Fruit fly (Drosophila melanogaster) whole organism, wandering third instar larva: ENCODE data around the gene CG43658.

Experiments used
- Abd-B ChIP-seq: fragments of >200 bp; optimal IDR thresholded peaks from 2 replicates; lab custom pipeline; 2017; ENCODE audit warnings: missing biosample characterization, missing genetic modification characterization
- CG32264 ChIP-seq: fragments of 200-800 bp; sonication (Bioruptor generic); optimal IDR thresholded peaks from 2 replicates; lab custom pipeline; 2016; ENCODE audit warnings: missing biosample characterization, missing genetic modification characterization
- CG9705 ChIP-seq: fragments of 200-800 bp; sonication (Bioruptor generic); optimal IDR thresholded peaks from 2 replicates; lab custom pipeline; 2018; ENCODE audit warnings: missing biosample characterization, mild to moderate bottlenecking, missing genetic modification characterization
- CrebA ChIP-seq: fragments of 200-800 bp; sonication (Bioruptor generic); optimal IDR thresholded peaks from 2 replicates; lab custom pipeline; 2016; ENCODE audit warnings: missing biosample characterization, mild to moderate bottlenecking, missing genetic modification characterization, borderline replicate concordance
- Dfd ChIP-seq: fragments of >200 bp; optimal IDR thresholded peaks from 2 replicates; lab custom pipeline; 2017; ENCODE audit warnings: missing biosample characterization, missing genetic modification characterization
- Dif ChIP-seq: fragments of 200-275, 200-300 bp; sonication (Bioruptor generic); optimal IDR thresholded peaks from 2 replicates; lab custom pipeline; 2018; ENCODE audit warnings: missing biosample characterization, missing genetic modification characterization; ENCODE audit not compliant: partially characterized antibody
- GATAd ChIP-seq: sonication (Bioruptor generic); optimal IDR thresholded peaks from 2 replicates; lab custom pipeline; 2016; ENCODE audit warnings: missing biosample characterization, missing genetic modification characterization
- HLH106 ChIP-seq: fragments of 200-800 bp; optimal IDR thresholded peaks from 3 replicates; lab custom pipeline; 2019; ENCODE audit warnings: missing biosample characterization, mild to moderate bottlenecking, missing genetic modification characterization, moderate library complexity
- Hnf4 ChIP-seq: fragments of 200-800 bp; sonication (Bioruptor generic); optimal IDR thresholded peaks from 2 replicates; lab custom pipeline; 2016; ENCODE audit warnings: missing biosample characterization, mild to moderate bottlenecking, missing genetic modification characterization
- Hr78 ChIP-seq: fragments of >200 bp; optimal IDR thresholded peaks from 2 replicates; lab custom pipeline; 2017; ENCODE audit warnings: missing biosample characterization, missing genetic modification characterization
- Hr83 ChIP-seq: fragments of 200-300 bp; sonication (Bioruptor generic); optimal IDR thresholded peaks from 2 replicates; lab custom pipeline; 2016; ENCODE audit warnings: missing biosample characterization, mild to moderate bottlenecking, missing genetic modification characterization, moderate library complexity; ENCODE audit not compliant: poor library complexity, severe bottlenecking
- Jra ChIP-seq: sonication (Bioruptor generic); optimal IDR thresholded peaks from 2 replicates; lab custom pipeline; 2016; ENCODE audit warnings: missing biosample characterization, missing genetic modification characterization
- Mio ChIP-seq: sonication (Bioruptor generic); optimal IDR thresholded peaks from 2 replicates; lab custom pipeline; 2016; ENCODE audit warnings: missing biosample characterization, missing genetic modification characterization
- N ChIP-seq: fragments of >200 bp; optimal IDR thresholded peaks from 2 replicates; lab custom pipeline; 2018; ENCODE audit warnings: missing biosample characterization, missing external identifiers, missing genetic modification characterization
- Rel ChIP-seq, 2 experiments: fragments of 200-800 bp; sonication (Bioruptor generic) in 1 of 2; optimal IDR thresholded peaks; 2 replicates in 1 of 2; 3 replicates in 1 of 2; lab custom pipeline; 2016 to 2019; ENCODE audit warnings: mild to moderate bottlenecking in 2 of 2, missing biosample characterization in 2 of 2, missing genetic modification characterization in 2 of 2, moderate library complexity in 1 of 2
- Sp1 ChIP-seq: fragments of 200-800 bp; sonication (Bioruptor generic); optimal IDR thresholded peaks from 3 replicates; lab custom pipeline; 2019; ENCODE audit warnings: missing biosample characterization, mild to moderate bottlenecking, missing genetic modification characterization, moderate library complexity
- Vsx2 ChIP-seq: fragments of 200-300, 225-300 bp; sonication (Bioruptor generic); optimal IDR thresholded peaks from 2 replicates; lab custom pipeline; 2018; ENCODE audit warnings: missing biosample characterization, missing genetic modification characterization; ENCODE audit not compliant: partially characterized antibody
- br ChIP-seq: fragments of 200-800 bp; sonication (Bioruptor generic); optimal IDR thresholded peaks from 2 replicates; lab custom pipeline; 2016; ENCODE audit warnings: missing biosample characterization, missing genetic modification characterization
- dl ChIP-seq, 2 experiments: fragments of 175-275, 200-275 bp in 1 of 2; fragments of 200-275 bp in 1 of 2; sonication (Bioruptor generic); optimal IDR thresholded peaks; lab custom pipeline; 2018; ENCODE audit warnings: mild to moderate bottlenecking in 2 of 2, missing biosample characterization in 2 of 2, missing genetic modification characterization in 2 of 2, moderate library complexity in 2 of 2; ENCODE audit not compliant: partially characterized antibody in 2 of 2, insufficient read depth in 1 of 2
- dsf ChIP-seq: sonication (Bioruptor generic); optimal IDR thresholded peaks from 2 replicates; lab custom pipeline; 2016; ENCODE audit warnings: missing biosample characterization, missing genetic modification characterization, borderline replicate concordance
- ey ChIP-seq: fragments of 200-800 bp; sonication (Bioruptor generic); optimal IDR thresholded peaks from 2 replicates; lab custom pipeline; 2016; ENCODE audit warnings: missing biosample characterization, missing genetic modification characterization
- foxo ChIP-seq, 2 experiments: fragments of 200-800 bp; sonication (Bioruptor generic); optimal IDR thresholded peaks; 2 replicates in 1 of 2; 3 replicates in 1 of 2; lab custom pipeline; 2016 to 2017; ENCODE audit warnings: missing biosample characterization in 2 of 2, missing genetic modification characterization in 2 of 2
- fru ChIP-seq: fragments of 200-800 bp; sonication (Bioruptor generic); optimal IDR thresholded peaks from 3 replicates; lab custom pipeline; 2016; ENCODE audit warnings: missing biosample characterization, mild to moderate bottlenecking, missing genetic modification characterization
- h ChIP-seq: fragments of 200-800 bp; sonication (Bioruptor generic); optimal IDR thresholded peaks from 3 replicates; lab custom pipeline; 2016; ENCODE audit warnings: missing biosample characterization, mild to moderate bottlenecking, missing genetic modification characterization
- jim ChIP-seq: fragments of 175-275, 200-325 bp; sonication (Bioruptor generic); optimal IDR thresholded peaks from 2 replicates; lab custom pipeline; 2016; ENCODE audit warnings: missing biosample characterization, mild to moderate bottlenecking, missing genetic modification characterization
- lola ChIP-seq: fragments of >200 bp; optimal IDR thresholded peaks from 2 replicates; lab custom pipeline; 2017; ENCODE audit warnings: missing biosample characterization, missing genetic modification characterization
- psq ChIP-seq: fragments of 200-800 bp; sonication (Bioruptor generic); optimal IDR thresholded peaks from 3 replicates; lab custom pipeline; 2017; ENCODE audit warnings: missing biosample characterization, mild to moderate bottlenecking, missing genetic modification characterization, moderate library complexity
- rgr ChIP-seq: fragments of 200-800 bp; sonication (Bioruptor generic); optimal IDR thresholded peaks from 3 replicates; lab custom pipeline; 2016; ENCODE audit warnings: missing biosample characterization, mild to moderate bottlenecking, missing genetic modification characterization
- sage ChIP-seq: fragments of 200-800 bp; sonication (Bioruptor generic); optimal IDR thresholded peaks from 2 replicates; lab custom pipeline; 2016; ENCODE audit warnings: missing biosample characterization, mild to moderate bottlenecking, missing genetic modification characterization

CG43658 gene

DNA sequence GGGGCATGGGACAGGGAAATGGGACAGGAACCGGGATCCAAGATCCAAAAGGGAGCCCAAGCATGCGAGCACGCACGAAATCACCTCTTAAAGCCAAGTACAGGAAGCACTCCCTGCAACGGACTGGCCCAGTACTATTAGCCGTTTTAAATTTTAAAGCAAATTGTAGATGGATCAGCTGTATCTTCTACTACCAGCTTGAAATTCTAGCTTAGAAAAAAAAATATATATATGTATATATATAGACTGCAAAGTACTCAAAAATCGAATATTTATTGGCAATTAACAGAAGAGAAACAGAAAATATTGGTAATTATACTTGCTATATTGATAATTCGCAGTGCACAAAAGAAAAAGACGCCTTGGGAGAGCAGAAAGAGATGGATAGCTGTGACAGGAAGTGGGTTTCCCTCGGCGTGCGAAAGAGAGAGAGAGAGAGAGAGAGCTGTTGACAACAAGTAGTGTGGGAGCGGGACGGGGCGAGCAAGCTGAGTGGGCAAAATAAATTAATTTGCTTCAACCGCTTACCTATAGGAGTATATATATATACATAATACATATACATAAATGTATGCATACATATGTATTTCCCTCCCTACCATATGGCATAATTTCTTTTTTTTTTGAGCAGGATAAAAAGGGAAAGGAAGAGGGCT lies 76.7 kb downstream of the CG43658 start:
- TF ChIP-seq psq (GFP tag; lab: Kevin White, UChicago) (peak; percentile 17), Abd-B (GFP tag; lab: Kevin White, UChicago) (no peak), rgr (GFP tag; lab: Kevin White, UChicago) (peak; percentile 13), Dif (no peak), foxo (GFP tag; optimal IDR thresholded peaks at IDR 0.05; lab: Kevin White, UChicago) (peak in 1 of 2 experiments; percentile 25), N (GFP tag; lab: Kevin White, UChicago) (no peak), HLH106 (peak; percentile 5), Sp1 (GFP tag; lab: Kevin White, UChicago) (no peak)

DNA sequence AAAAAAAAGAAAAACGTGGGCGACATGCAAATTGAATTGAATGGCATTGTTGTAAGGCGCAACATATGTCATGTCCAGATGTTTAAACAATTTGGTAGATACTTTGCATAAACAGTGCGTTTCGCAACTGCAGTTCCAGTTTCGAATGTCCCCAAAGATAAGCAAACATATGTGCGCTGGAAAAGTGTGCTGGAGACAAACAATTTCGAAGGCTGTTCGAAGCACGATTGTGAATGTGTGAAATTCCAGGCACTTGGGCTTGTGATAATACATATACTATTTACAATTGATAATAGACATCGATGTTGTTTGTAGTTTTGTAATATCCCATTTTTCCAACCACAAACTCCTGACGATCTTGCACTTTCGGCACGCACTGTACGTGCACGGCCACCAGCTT lies 78.2 kb downstream of the CG43658 start:
- TF ChIP-seq N (GFP tag; lab: Kevin White, UChicago): no peak
- no peak for TF ChIP-seq lola (GFP tag; lab: Kevin White, UChicago)
- TF ChIP-seq CG9705 (GFP tag; lab: Kevin White, UChicago): no peak
- peak; percentile 11 for TF ChIP-seq HLH106
- no peak for TF ChIP-seq br
- TF ChIP-seq Abd-B (GFP tag; lab: Kevin White, UChicago): no peak
- TF ChIP-seq rgr (GFP tag; lab: Kevin White, UChicago): no peak
- TF ChIP-seq CrebA (GFP tag; lab: Kevin White, UChicago): no peak
- peak in 1 of 2 experiments; percentile 8 for TF ChIP-seq foxo (GFP tag; optimal IDR thresholded peaks at IDR 0.05; lab: Kevin White, UChicago)
- no peak for TF ChIP-seq ey (GFP tag; lab: Kevin White, UChicago)

DNA sequence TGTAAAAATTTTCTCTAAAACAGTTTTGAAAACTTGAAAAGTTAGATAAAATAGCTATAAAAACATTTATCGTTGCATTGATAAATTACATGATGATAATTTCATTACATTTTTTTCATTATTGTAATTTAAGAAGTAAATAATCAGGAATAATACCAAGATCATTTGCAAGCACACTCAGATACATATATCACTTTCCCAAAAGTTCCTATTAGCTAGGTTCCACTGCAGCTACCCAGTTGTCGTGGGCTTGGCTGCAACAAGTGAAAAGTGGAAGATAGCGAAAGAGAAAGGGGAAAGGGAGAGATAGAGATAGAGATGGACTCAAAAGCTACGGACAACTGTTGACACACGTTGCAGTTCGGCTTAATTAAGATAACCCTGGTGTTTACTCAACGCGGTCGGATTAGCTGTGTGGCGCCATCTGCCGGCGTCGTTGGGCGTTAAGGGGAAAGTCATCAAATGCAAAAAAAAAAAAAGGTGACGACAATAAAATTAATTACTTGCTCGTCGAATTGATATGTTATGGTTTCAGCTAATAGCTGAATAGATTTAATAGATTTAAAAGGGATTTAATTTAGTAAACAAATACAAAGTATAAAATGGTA lies 79.2 kb downstream of the CG43658 start:
- no peak for TF ChIP-seq Sp1 (GFP tag; lab: Kevin White, UChicago)
- no peak for TF ChIP-seq Vsx2 (GFP tag; lab: Kevin White, UChicago)
- TF ChIP-seq CG9705 (GFP tag; lab: Kevin White, UChicago): no peak
- no peak for TF ChIP-seq CrebA (GFP tag; lab: Kevin White, UChicago)
- TF ChIP-seq CG32264: no peak
- TF ChIP-seq Abd-B (GFP tag; lab: Kevin White, UChicago): no peak
- no peak for TF ChIP-seq Hnf4
- no peak for TF ChIP-seq Dfd (GFP tag; lab: Kevin White, UChicago)
- no peak for TF ChIP-seq Hr83
- no peak for TF ChIP-seq Mio (GFP tag; lab: Kevin White, UChicago)
- TF ChIP-seq fru: no peak
- no peak for TF ChIP-seq N (GFP tag; lab: Kevin White, UChicago)

DNA sequence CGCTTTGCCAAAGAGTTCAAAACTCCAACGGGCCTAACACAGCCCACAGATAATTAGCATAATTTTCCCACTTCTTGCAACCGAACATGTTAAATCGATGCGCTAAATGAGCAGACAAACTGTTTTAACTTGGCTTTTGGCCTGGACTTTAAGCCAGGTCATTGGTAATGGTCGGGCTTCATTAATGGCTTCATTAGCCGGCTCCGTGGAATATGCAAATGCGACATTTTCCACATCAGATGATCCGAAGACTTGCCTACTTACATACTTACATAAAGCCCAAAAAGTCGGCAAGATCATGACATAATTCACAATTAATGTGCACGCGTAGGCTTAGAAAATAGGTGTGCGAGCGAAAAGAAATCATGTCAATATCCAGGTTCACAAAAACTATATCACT lies 82.6 kb downstream of the CG43658 start:
- TF ChIP-seq Abd-B (GFP tag; lab: Kevin White, UChicago): no peak
- no peak for TF ChIP-seq Jra
- TF ChIP-seq rgr (GFP tag; lab: Kevin White, UChicago): no peak
- TF ChIP-seq br: no peak
- no peak for TF ChIP-seq dl (GFP tag; optimal IDR thresholded peaks at IDR 0.05; lab: Kevin White, UChicago; ENCODE audit: insufficient read depth in 1 of 2, partially characterized antibody in 2 of 2)
- no peak for TF ChIP-seq CG32264
- no peak for TF ChIP-seq Sp1 (GFP tag; lab: Kevin White, UChicago)
- TF ChIP-seq N (GFP tag; lab: Kevin White, UChicago): no peak
- TF ChIP-seq jim (GFP tag; lab: Kevin White, UChicago): no peak
- no peak for TF ChIP-seq foxo (GFP tag; optimal IDR thresholded peaks at IDR 0.05; lab: Kevin White, UChicago)
- no peak for TF ChIP-seq sage
- no peak for TF ChIP-seq Rel (GFP tag; optimal IDR thresholded peaks at IDR 0.05; lab: Kevin White, UChicago)
- no peak for TF ChIP-seq Rel (tag; optimal IDR thresholded peaks at IDR 0.05; lab: Kevin White, UChicago)
- TF ChIP-seq Hr78 (GFP tag; lab: Kevin White, UChicago): no peak
- TF ChIP-seq CG9705 (GFP tag; lab: Kevin White, UChicago): no peak
- TF ChIP-seq dsf (GFP tag; lab: Kevin White, UChicago): no peak
- no peak for TF ChIP-seq GATAd
- TF ChIP-seq h (GFP tag; lab: Kevin White, UChicago): no peak
